Fruit fly (Drosophila melanogaster) whole organism, embryonic: ENCODE results near the gene ct.

ENCODE experiments used
- Abd-B ChIP-seq: fragments of 200-800 bp; sonication (Bioruptor generic); optimal IDR thresholded peaks from 2 replicates; lab custom pipeline; 2018; ENCODE audit warnings: missing biosample characterization, mild to moderate bottlenecking, missing genetic modification characterization, moderate library complexity
- Atf6 ChIP-seq: fragments of 200-800 bp; sonication (Bioruptor generic); IDR thresholded peaks from 2 replicates; pipeline ENCODE4 v1.3.6; 2022; ENCODE audit warnings: missing biosample characterization, missing genetic modification characterization
- Bgb ChIP-seq: fragments of 200-800 bp; sonication (Bioruptor generic); IDR thresholded peaks from 2 replicates; pipeline ENCODE4 v1.3.6; 2022; ENCODE audit warnings: missing biosample characterization, missing genetic modification characterization; ENCODE audit not compliant: partially characterized antibody
- CG11247 ChIP-seq: fragments of 200-800 bp; sonication (Bioruptor generic); IDR thresholded peaks from 2 replicates; pipeline ENCODE4 v1.3.6; 2022; ENCODE audit warnings: missing biosample characterization, missing genetic modification characterization
- CG11456 ChIP-seq: fragments of 200-800 bp; sonication (Bioruptor generic); IDR thresholded peaks from 3 replicates; pipeline ENCODE4 v1.3.6; 2022; ENCODE audit warnings: missing biosample characterization, missing genetic modification characterization
- CG13287 ChIP-seq: fragments of 200-800 bp; sonication (Bioruptor generic); IDR thresholded peaks from 2 replicates; pipeline ENCODE4 v1.3.6; 2022; ENCODE audit warnings: missing biosample characterization, missing genetic modification characterization; ENCODE audit not compliant: partially characterized antibody
- CG13624 ChIP-seq: fragments of 200-800 bp; sonication (Bioruptor generic); optimal IDR thresholded peaks from 2 replicates; lab custom pipeline; 2016; ENCODE audit warnings: missing biosample characterization, missing genetic modification characterization
- CG13894 ChIP-seq: fragments of 200-800 bp; sonication (Bioruptor generic); optimal IDR thresholded peaks from 3 replicates; lab custom pipeline; 2018; ENCODE audit warnings: missing biosample characterization, mild to moderate bottlenecking, missing genetic modification characterization, moderate library complexity
- CG14965 ChIP-seq: fragments of 200-800 bp; sonication (Bioruptor generic); optimal IDR thresholded peaks from 2 replicates; lab custom pipeline; 2016; ENCODE audit warnings: missing biosample characterization, missing genetic modification characterization, borderline replicate concordance
- CG17568 ChIP-seq: fragments of 200-800 bp; sonication (Bioruptor generic); optimal IDR thresholded peaks from 2 replicates; lab custom pipeline; 2018; ENCODE audit warnings: missing biosample characterization, mild to moderate bottlenecking, missing genetic modification characterization, moderate library complexity
- CG2129 ChIP-seq: fragments of 200-800 bp; sonication (Bioruptor generic); IDR thresholded peaks from 2 replicates; pipeline ENCODE4 v1.3.6; 2022; ENCODE audit warnings: missing biosample characterization, missing genetic modification characterization; ENCODE audit not compliant: partially characterized antibody
- CG2875 ChIP-seq: fragments of 200-800 bp; sonication (Bioruptor generic); optimal IDR thresholded peaks from 2 replicates; lab custom pipeline; 2017; ENCODE audit warnings: missing biosample characterization, mild to moderate bottlenecking, missing genetic modification characterization, missing genetic modification reagents
- CG34422 ChIP-seq: fragments of 200-800 bp; sonication (Bioruptor generic); IDR thresholded peaks from 3 replicates; pipeline ENCODE4 v1.3.6; 2022; ENCODE audit warnings: missing biosample characterization, missing genetic modification characterization
- CG6683 ChIP-seq: fragments of 200-800 bp; sonication (Bioruptor generic); optimal IDR thresholded peaks from 2 replicates; lab custom pipeline; 2017; ENCODE audit warnings: missing biosample characterization, mild to moderate bottlenecking, missing genetic modification characterization, missing genetic modification reagents
- CG7745 ChIP-seq: fragments of 200-800 bp; sonication (Bioruptor generic); optimal IDR thresholded peaks from 2 replicates; lab custom pipeline; 2018; ENCODE audit warnings: missing biosample characterization, mild to moderate bottlenecking, missing genetic modification characterization, moderate library complexity
- CG8359 ChIP-seq: fragments of 200-800 bp; sonication (Bioruptor generic); optimal IDR thresholded peaks from 2 replicates; lab custom pipeline; 2017; ENCODE audit warnings: missing biosample characterization, mild to moderate bottlenecking, missing genetic modification characterization, borderline replicate concordance
- CG9876 ChIP-seq: fragments of 200-800 bp; sonication (Bioruptor generic); optimal IDR thresholded peaks from 2 replicates; lab custom pipeline; 2016; ENCODE audit warnings: missing biosample characterization, missing genetic modification characterization
- CG9932 ChIP-seq: fragments of 200-800 bp; sonication (Bioruptor generic); IDR thresholded peaks from 2 replicates; pipeline ENCODE4 v1.3.6; 2022; ENCODE audit warnings: missing biosample characterization, missing genetic modification characterization
- Dbx ChIP-seq: fragments of 200-800 bp; sonication (Bioruptor generic); IDR thresholded peaks from 3 replicates; pipeline ENCODE4 v1.3.6; 2022; ENCODE audit warnings: missing biosample characterization, missing genetic modification characterization
- Doc3 ChIP-seq: fragments of 200-800 bp; sonication (Bioruptor generic); IDR thresholded peaks from 3 replicates; pipeline ENCODE4 v1.3.6; 2022; ENCODE audit warnings: missing biosample characterization, missing genetic modification characterization; ENCODE audit not compliant: partially characterized antibody
- Dref ChIP-seq: fragments of 200-800 bp; sonication (Bioruptor generic); IDR thresholded peaks from 2 replicates; pipeline ENCODE4 v1.3.6; 2022; ENCODE audit warnings: missing biosample characterization, missing genetic modification characterization
- H15 ChIP-seq: fragments of 200-800 bp; sonication (Bioruptor generic); IDR thresholded peaks from 3 replicates; pipeline ENCODE4 v1.3.6; 2022; ENCODE audit warnings: missing biosample characterization, missing genetic modification characterization
- HLHmδ ChIP-seq: fragments of 200-800 bp; sonication (Bioruptor generic); optimal IDR thresholded peaks from 2 replicates; lab custom pipeline; 2018; ENCODE audit warnings: missing biosample characterization, mild to moderate bottlenecking, missing genetic modification characterization, moderate library complexity
- Lhr ChIP-seq: fragments of 200-800 bp; sonication (Bioruptor generic); optimal IDR thresholded peaks from 3 replicates; lab custom pipeline; 2017; ENCODE audit warnings: mild to moderate bottlenecking, missing biosample characterization, missing genetic modification reagents, missing genetic modification characterization
- Oaz ChIP-seq: fragments of 200-800 bp; sonication (Bioruptor generic); IDR thresholded peaks from 2 replicates; pipeline ENCODE4 v1.3.6; 2022; ENCODE audit warnings: missing biosample characterization, missing genetic modification characterization
- Rfx ChIP-seq: fragments of 200-800 bp; sonication (Bioruptor generic); IDR thresholded peaks from 2 replicates; pipeline ENCODE4 v1.3.6; 2022; ENCODE audit warnings: missing biosample characterization, missing genetic modification characterization
- Six4 ChIP-seq: fragments of 200-800 bp; sonication (Bioruptor generic); optimal IDR thresholded peaks from 2 replicates; lab custom pipeline; 2016; ENCODE audit warnings: missing biosample characterization, missing genetic modification characterization
- Tbp ChIP-seq: fragments of >200 bp; optimal IDR thresholded peaks from 2 replicates; lab custom pipeline; 2018; ENCODE audit warnings: missing biosample characterization, missing genetic modification characterization
- bowl ChIP-seq: fragments of 200-800 bp; sonication (Bioruptor generic); IDR thresholded peaks from 2 replicates; pipeline ENCODE4 v1.3.6; 2022; ENCODE audit warnings: missing biosample characterization, missing genetic modification characterization
- bsh ChIP-seq, 2 experiments: fragments of 200-800 bp; sonication (Bioruptor generic); optimal IDR thresholded peaks; 2 replicates each; lab custom pipeline; 2017 to 2018; ENCODE audit warnings: mild to moderate bottlenecking in 2 of 2, missing biosample characterization in 2 of 2, missing genetic modification characterization in 2 of 2, moderate library complexity in 1 of 2
- btn ChIP-seq: fragments of 200-800 bp; sonication (Bioruptor generic); optimal IDR thresholded peaks from 2 replicates; lab custom pipeline; 2016; ENCODE audit warnings: missing biosample characterization, missing genetic modification characterization
- gce ChIP-seq: fragments of 200-800 bp; sonication (Bioruptor generic); IDR thresholded peaks from 3 replicates; pipeline ENCODE4 v1.3.6; 2022; ENCODE audit warnings: missing biosample characterization, missing genetic modification characterization
- ham ChIP-seq: fragments of 200-800 bp; sonication (Bioruptor generic); IDR thresholded peaks from 2 replicates; pipeline ENCODE4 v1.3.6; 2022; ENCODE audit warnings: missing biosample characterization, missing genetic modification characterization
- hb ChIP-seq: fragments of 200-800 bp; sonication (Bioruptor generic); IDR thresholded peaks from 3 replicates; pipeline ENCODE4 v1.3.6; 2022; ENCODE audit warnings: missing biosample characterization, missing genetic modification characterization; ENCODE audit not compliant: partially characterized antibody
- mld ChIP-seq: fragments of 200-800 bp; sonication (Bioruptor generic); IDR thresholded peaks from 3 replicates; pipeline ENCODE4 v1.3.6; 2022; ENCODE audit warnings: missing biosample characterization, missing genetic modification characterization; ENCODE audit not compliant: partially characterized antibody
- nau ChIP-seq: fragments of 200-800 bp; sonication (Bioruptor generic); optimal IDR thresholded peaks from 3 replicates; lab custom pipeline; 2017; ENCODE audit warnings: missing biosample characterization, mild to moderate bottlenecking, missing genetic modification characterization, missing genetic modification reagents
- odd ChIP-seq: fragments of 200-800 bp; sonication (Bioruptor generic); optimal IDR thresholded peaks from 2 replicates; lab custom pipeline; 2017; ENCODE audit warnings: missing biosample characterization, mild to moderate bottlenecking, missing genetic modification characterization
- p53 ChIP-seq: fragments of 200-800 bp; sonication (Bioruptor generic); optimal IDR thresholded peaks from 2 replicates; lab custom pipeline; 2016; ENCODE audit warnings: missing biosample characterization, missing genetic modification characterization
- pan ChIP-seq, 4 experiments: fragments of >200 bp in 3 of 4; fragments of 200-800 bp in 1 of 4; sonication (Bioruptor generic) in 1 of 4; optimal IDR thresholded peaks in 3 of 4; IDR thresholded peaks in 1 of 4; 2 replicates each; pipeline versions ENCODE4 v1.3.6 to Lab custom; 2017 to 2022; ENCODE audit warnings: missing biosample characterization in 2 of 4, missing genetic modification characterization in 2 of 4, mixed read lengths in 1 of 4
- prd ChIP-seq, 3 experiments: fragments of >200 bp in 2 of 3; fragments of 200-800 bp in 1 of 3; sonication (Bioruptor generic) in 1 of 3; optimal IDR thresholded peaks in 2 of 3; IDR thresholded peaks in 1 of 3; 2 replicates in 2 of 3; 3 replicates in 1 of 3; pipeline versions ENCODE4 v1.3.6 to Lab custom; 2017 to 2022; ENCODE audit warnings: missing biosample characterization in 1 of 3, missing genetic modification characterization in 1 of 3
- repo ChIP-seq: fragments of 200-800 bp; sonication (Bioruptor generic); optimal IDR thresholded peaks from 2 replicates; lab custom pipeline; 2016; ENCODE audit warnings: missing biosample characterization, missing genetic modification characterization
- salm ChIP-seq: fragments of 200-800 bp; sonication (Bioruptor generic); optimal IDR thresholded peaks from 2 replicates; lab custom pipeline; 2018; ENCODE audit warnings: missing biosample characterization, mild to moderate bottlenecking, missing genetic modification characterization
- sisA ChIP-seq: fragments of 200-800 bp; sonication (Bioruptor generic); IDR thresholded peaks from 2 replicates; pipeline ENCODE4 v1.3.6; 2022; ENCODE audit warnings: missing biosample characterization, missing genetic modification characterization
- slp2 ChIP-seq: fragments of 200-800 bp; sonication (Bioruptor generic); optimal IDR thresholded peaks from 2 replicates; lab custom pipeline; 2016; ENCODE audit warnings: missing biosample characterization, missing genetic modification characterization
- sna ChIP-seq: fragments of 200-800 bp; sonication (Bioruptor generic); IDR thresholded peaks from 2 replicates; pipeline ENCODE4 v1.3.6; 2022; ENCODE audit warnings: missing biosample characterization, missing genetic modification characterization; ENCODE audit not compliant: partially characterized antibody
- sr ChIP-seq: fragments of 200-800 bp; sonication (Bioruptor generic); IDR thresholded peaks from 3 replicates; pipeline ENCODE4 v1.3.6; 2022; ENCODE audit warnings: missing biosample characterization, missing genetic modification characterization
- vfl ChIP-seq: fragments of 200-800 bp; sonication (Bioruptor generic); optimal IDR thresholded peaks from 2 replicates; lab custom pipeline; 2016; ENCODE audit warnings: missing biosample characterization, missing genetic modification characterization
- yki ChIP-seq: fragments of >200 bp; optimal IDR thresholded peaks from 3 replicates; lab custom pipeline; 2018
- z ChIP-seq: fragments of 200-800 bp; sonication (Bioruptor generic); IDR thresholded peaks from 3 replicates; pipeline ENCODE4 v1.3.6; 2022; ENCODE audit warnings: missing biosample characterization, missing genetic modification characterization

The ct gene

DNA sequence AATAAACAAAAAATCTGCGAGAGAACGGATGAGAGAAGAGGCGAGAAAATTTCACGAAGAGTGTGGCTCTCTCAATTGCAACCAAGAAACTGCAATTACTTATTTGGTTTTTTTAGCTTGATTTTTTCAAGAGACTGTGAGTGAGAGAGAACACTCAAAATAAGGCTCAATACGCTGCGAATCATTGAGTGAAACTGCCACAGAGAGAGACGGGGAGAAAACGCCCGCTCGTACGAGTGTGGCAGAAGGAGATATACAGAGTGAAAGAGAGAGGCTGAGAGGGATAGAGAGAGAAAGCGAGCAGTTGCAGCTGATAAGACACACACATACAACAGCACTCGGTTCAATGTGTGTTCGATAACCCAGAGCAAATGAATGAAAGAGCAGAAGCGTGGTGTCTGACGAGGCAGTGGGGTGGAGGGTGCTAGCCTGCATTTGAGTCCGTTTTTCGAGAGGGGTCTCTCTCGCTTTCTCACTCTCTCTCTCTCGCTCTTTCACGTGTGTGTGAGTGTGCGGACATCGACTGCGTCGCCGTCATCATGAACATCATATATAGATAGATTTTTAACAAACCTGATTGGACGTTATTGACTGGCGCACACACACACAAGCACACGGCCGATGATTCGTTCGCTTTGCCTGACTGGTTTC lies 18.7 kb downstream of the ct start (continued):
- TF ChIP-seq vfl (GFP tag; lab: Kevin White, UChicago), result no peak
- no peak for TF ChIP-seq Lhr (GFP tag; lab: Kevin White, UChicago)
- no peak for TF ChIP-seq hb
- no peak for TF ChIP-seq salm (tag; lab: Kevin White, UChicago)
- no peak for TF ChIP-seq CG7745
- TF ChIP-seq CG9932 (GFP tag; lab: Robert Waterston, UW), result no peak
- no peak for TF ChIP-seq CG11247
- TF ChIP-seq repo (GFP tag; lab: Kevin White, UChicago), result no peak
- no peak for TF ChIP-seq odd
- no peak for TF ChIP-seq Rfx (GFP tag; lab: Robert Waterston, UW)
- no peak for TF ChIP-seq CG13287 (GFP tag; lab: Robert Waterston, UW)
- TF ChIP-seq Dref (GFP tag; lab: Robert Waterston, UW), result no peak
- no peak for TF ChIP-seq sr
- TF ChIP-seq nau (GFP tag; lab: Kevin White, UChicago), result no peak
- no peak for TF ChIP-seq CG14965 (GFP tag; lab: Kevin White, UChicago)
- no peak for TF ChIP-seq Oaz (GFP tag; lab: Robert Waterston, UW)
- TF ChIP-seq Atf6 (GFP tag; lab: Robert Waterston, UW), result no peak
- peak in 1 of 2 experiments; percentile 58 for TF ChIP-seq bsh (GFP tag; optimal IDR thresholded peaks at IDR 0.05; lab: Kevin White, UChicago)
- no peak for TF ChIP-seq ham (GFP tag; lab: Robert Waterston, UW)
- TF ChIP-seq bowl (GFP tag; lab: Robert Waterston, UW), result no peak
- TF ChIP-seq CG2875 (GFP tag; lab: Kevin White, UChicago), result no peak
- no peak for TF ChIP-seq CG11456
- TF ChIP-seq sisA (GFP tag; lab: Robert Waterston, UW), result no peak
- TF ChIP-seq yki (lab: Kevin White, UChicago), result peak; percentile 80
- no peak for TF ChIP-seq slp2 (GFP tag; lab: Kevin White, UChicago)
- TF ChIP-seq CG34422 (GFP tag; lab: Robert Waterston, UW), result no peak
- TF ChIP-seq Tbp (GFP tag; lab: Kevin White, UChicago), result no peak
- peak; percentile 99 for TF ChIP-seq z (GFP tag; lab: Robert Waterston, UW)
- no peak for TF ChIP-seq CG8359 (GFP tag; lab: Kevin White, UChicago)
- no peak for TF ChIP-seq p53 (GFP tag; lab: Kevin White, UChicago)
- TF ChIP-seq Bgb (GFP tag; lab: Robert Waterston, UW), result peak; percentile 68; the same call in 1 of the 2 replicates
- no peak for TF ChIP-seq CG9876
- no peak for TF ChIP-seq CG6683 (GFP tag; lab: Kevin White, UChicago)
- no peak for TF ChIP-seq btn
- TF ChIP-seq CG17568 (GFP tag; lab: Kevin White, UChicago), result no peak
- no peak for TF ChIP-seq CG13624 (GFP tag; lab: Kevin White, UChicago)
- TF ChIP-seq CG13894, result no peak
- TF ChIP-seq CG2129 (GFP tag; lab: Robert Waterston, UW), result no peak
- no peak for TF ChIP-seq prd (optimal IDR thresholded peaks at IDR 0.05; lab: Kevin White, UChicago)
- no peak for TF ChIP-seq prd (GFP tag; IDR thresholded peaks at IDR 0.05; lab: Robert Waterston, UW)
- TF ChIP-seq pan (optimal IDR thresholded peaks at IDR 0.05; lab: Kevin White, UChicago), result no peak
- no peak for TF ChIP-seq pan (GFP tag; optimal IDR thresholded peaks at IDR 0.05 in 1 of 2, IDR thresholded peaks at IDR 0.05 in 1 of 2)
- TF ChIP-seq Dbx (GFP tag; lab: Robert Waterston, UW), result no peak
- TF ChIP-seq Doc3, result no peak
- no peak for TF ChIP-seq Six4 (GFP tag; lab: Kevin White, UChicago)
- no peak for TF ChIP-seq Abd-B (GFP tag; lab: Kevin White, UChicago)
- no peak for TF ChIP-seq HLHmδ (GFP tag; lab: Kevin White, UChicago)
- TF ChIP-seq gce (GFP tag; lab: Robert Waterston, UW), result no peak
- TF ChIP-seq H15 (GFP tag; lab: Robert Waterston, UW), result no peak
- 0 out of 2 replicates have a peak, but pooled peaks have one; percentile 11 for TF ChIP-seq sna (GFP tag; lab: Robert Waterston, UW)
- no peak for TF ChIP-seq mld (GFP tag; lab: Robert Waterston, UW)
